Worm (Caenorhabditis elegans) whole organism, young adult: ENCODE data around the gene nlp-69.

Experiments used
- B0336.3 ChIP-seq: fragments of 200-800 bp; sonication (Bioruptor generic); IDR thresholded peaks from 2 replicates; pipeline ENCODE4 v1.3.6; 2022; ENCODE audit warnings: missing genetic modification characterization, missing compliant biosample characterization
- D2030.7 ChIP-seq: fragments of 200-800 bp; sonication (Bioruptor generic); IDR thresholded peaks from 2 replicates; pipeline ENCODE4 v1.3.6; 2022; ENCODE audit warnings: missing genetic modification reagents, missing genetic modification characterization, missing compliant biosample characterization
- F23B12.7 ChIP-seq: sonication (generic microtip); optimal IDR thresholded peaks from 2 replicates; lab custom pipeline; 2017; ENCODE audit warnings: missing genetic modification characterization, mild to moderate bottlenecking, missing compliant biosample characterization, antibody characterized with exemption, moderate library complexity; ENCODE audit not compliant: insufficient read depth
- F37B4.10 ChIP-seq: fragments of 200-800 bp; sonication (Bioruptor generic); IDR thresholded peaks from 2 replicates; pipeline ENCODE4 v1.3.6; 2022; ENCODE audit warnings: missing genetic modification characterization, missing compliant biosample characterization
- F49E8.2 ChIP-seq: sonication (generic microtip); optimal IDR thresholded peaks from 3 replicates; lab custom pipeline; 2017; ENCODE audit warnings: missing genetic modification characterization, mild to moderate bottlenecking, missing compliant biosample characterization, antibody characterized with exemption, moderate library complexity; ENCODE audit not compliant: insufficient read depth
- F57C9.4 ChIP-seq: sonication (generic microtip); optimal IDR thresholded peaks from 2 replicates; lab custom pipeline; 2017; ENCODE audit warnings: mild to moderate bottlenecking, missing genetic modification characterization, missing compliant biosample characterization
- T26A5.8 ChIP-seq: sonication (generic microtip); optimal IDR thresholded peaks from 2 replicates; lab custom pipeline; 2016; ENCODE audit warnings: missing genetic modification characterization, missing compliant biosample characterization
- Y53G8AR.9 ChIP-seq: fragments of 200-800 bp; sonication (Bioruptor generic); conservative IDR thresholded peaks from 2 replicates; pipeline ENCODE4 v1.3.6; 2022; ENCODE audit warnings: missing genetic modification reagents, missing genetic modification characterization, missing compliant biosample characterization
- Y95B8A.8 ChIP-seq: fragments of 200-800 bp; sonication (Bioruptor generic); IDR thresholded peaks from 2 replicates; pipeline ENCODE4 v1.3.6; 2022; ENCODE audit warnings: missing genetic modification reagents, missing genetic modification characterization, missing compliant biosample characterization
- aptf-2 ChIP-seq: fragments of 200-800 bp; sonication (Bioruptor generic); conservative IDR thresholded peaks from 2 replicates; pipeline ENCODE4 v1.3.6; 2022; ENCODE audit warnings: missing genetic modification reagents, missing genetic modification characterization, missing compliant biosample characterization
- aptf-3 ChIP-seq: fragments of 200-800 bp; sonication (Bioruptor generic); IDR thresholded peaks from 2 replicates; pipeline ENCODE4 v1.3.6; 2022; ENCODE audit warnings: missing genetic modification characterization, missing compliant biosample characterization
- attf-6 ChIP-seq: fragments of 200-800 bp; sonication (Bioruptor generic); IDR thresholded peaks from 2 replicates; pipeline ENCODE4 v1.3.6; 2022; ENCODE audit warnings: missing genetic modification reagents, missing genetic modification characterization, missing compliant biosample characterization
- bed-1 ChIP-seq: fragments of 200-800 bp; sonication (Bioruptor generic); IDR thresholded peaks from 2 replicates; pipeline ENCODE4 v1.3.6; 2022; ENCODE audit warnings: missing genetic modification reagents, missing genetic modification characterization, missing compliant biosample characterization
- bed-2 ChIP-seq: fragments of 200-800 bp; sonication (Bioruptor generic); IDR thresholded peaks from 2 replicates; pipeline ENCODE4 v1.3.6; 2022; ENCODE audit warnings: missing genetic modification reagents, missing genetic modification characterization, missing compliant biosample characterization
- cebp-2 ChIP-seq: fragments of 200-800 bp; sonication (Bioruptor generic); IDR thresholded peaks from 2 replicates; pipeline ENCODE4 v1.3.6; 2022; ENCODE audit warnings: missing genetic modification characterization, missing compliant biosample characterization
- dox-1 ChIP-seq: fragments of 200-800 bp; sonication (Bioruptor generic); IDR thresholded peaks from 2 replicates; pipeline ENCODE4 v1.3.6; 2022; ENCODE audit warnings: missing genetic modification reagents, missing genetic modification characterization, missing compliant biosample characterization
- dpff-1 ChIP-seq: sonication (generic microtip); optimal IDR thresholded peaks from 2 replicates; lab custom pipeline; 2017; ENCODE audit warnings: mild to moderate bottlenecking, missing genetic modification characterization, missing compliant biosample characterization
- dpl-1 ChIP-seq: fragments of 150-350 bp; optimal IDR thresholded peaks from 2 replicates; lab custom pipeline; 2014; ENCODE audit warnings: missing biosample characterization, missing genetic modification reagents, missing genetic modification characterization
- ekl-4 ChIP-seq: fragments of 200-800 bp; sonication (Bioruptor generic); IDR thresholded peaks from 2 replicates; pipeline ENCODE4 v1.3.6; 2022; ENCODE audit warnings: missing genetic modification reagents, missing genetic modification characterization, missing compliant biosample characterization
- fkh-3 ChIP-seq: sonication (generic microtip); optimal IDR thresholded peaks from 2 replicates; lab custom pipeline; 2016; ENCODE audit warnings: mild to moderate bottlenecking, missing genetic modification characterization, missing compliant biosample characterization
- gei-17 ChIP-seq: fragments of 200-800 bp; sonication (Bioruptor generic); optimal IDR thresholded peaks from 2 replicates; lab custom pipeline; 2018; ENCODE audit warnings: mild to moderate bottlenecking, missing genetic modification characterization, missing compliant biosample characterization
- him-1 ChIP-seq: sonication (generic microtip); optimal IDR thresholded peaks from 2 replicates; lab custom pipeline; 2016; ENCODE audit warnings: missing genotype, missing genetic modification reagents, missing genetic modification characterization, missing compliant biosample characterization
- hlh-26 ChIP-seq: fragments of 200-800 bp; sonication (Bioruptor generic); conservative IDR thresholded peaks from 2 replicates; pipeline ENCODE4 v1.3.6; 2022; ENCODE audit warnings: missing genetic modification reagents, missing genetic modification characterization, missing compliant biosample characterization
- hsf-1 ChIP-seq: fragments of 200-800 bp; sonication (Bioruptor generic); IDR thresholded peaks from 2 replicates; pipeline ENCODE4 v1.3.6; 2022; ENCODE audit warnings: missing genetic modification reagents, missing genetic modification characterization, missing compliant biosample characterization
- let-607 ChIP-seq, 2 experiments: fragments of 200-800 bp in 1 of 2; sonication (Bioruptor generic) in 1 of 2; sonication (generic microtip) in 1 of 2; optimal IDR thresholded peaks; 2 replicates each; lab custom pipeline; 2016 to 2018; ENCODE audit warnings: mild to moderate bottlenecking in 2 of 2, missing compliant biosample characterization in 2 of 2, missing genetic modification characterization in 2 of 2, moderate library complexity in 2 of 2, missing genotype in 1 of 2
- lin-26 ChIP-seq: fragments of 200-800 bp; sonication (Bioruptor generic); IDR thresholded peaks from 2 replicates; pipeline ENCODE4 v1.3.6; 2022; ENCODE audit warnings: missing genetic modification reagents, missing genetic modification characterization, missing compliant biosample characterization
- madf-3 ChIP-seq: fragments of 200-800 bp; sonication (Bioruptor generic); IDR thresholded peaks from 2 replicates; pipeline ENCODE4 v1.3.6; 2022; ENCODE audit warnings: missing genetic modification reagents, missing genetic modification characterization, missing compliant biosample characterization
- mcd-1 ChIP-seq: fragments of 200-800 bp; sonication (Bioruptor generic); IDR thresholded peaks from 2 replicates; pipeline ENCODE4 v1.3.6; 2022; ENCODE audit warnings: missing genetic modification reagents, missing genetic modification characterization, missing compliant biosample characterization
- mel-28 ChIP-seq: sonication (generic microtip); optimal IDR thresholded peaks from 2 replicates; lab custom pipeline; 2016; ENCODE audit warnings: borderline replicate concordance, mild to moderate bottlenecking, missing genetic modification characterization, missing compliant biosample characterization
- mes-4 ChIP-seq: sonication (generic microtip); optimal IDR thresholded peaks from 2 replicates; lab custom pipeline; 2016; ENCODE audit warnings: missing genotype, missing genetic modification characterization, missing compliant biosample characterization
- nfyb-1 ChIP-seq: fragments of 200-800 bp; sonication (Bioruptor generic); IDR thresholded peaks from 2 replicates; pipeline ENCODE4 v1.3.6; 2022; ENCODE audit warnings: missing genetic modification reagents, missing genetic modification characterization, missing compliant biosample characterization
- nhr-90 ChIP-seq: sonication (generic microtip); optimal IDR thresholded peaks from 2 replicates; lab custom pipeline; 2016; ENCODE audit warnings: missing genotype, mild to moderate bottlenecking, missing genetic modification characterization, missing compliant biosample characterization
- pbrm-1 ChIP-seq: fragments of 200-800 bp; sonication (Bioruptor generic); IDR thresholded peaks from 2 replicates; pipeline ENCODE4 v1.3.6; 2022; ENCODE audit warnings: missing genetic modification reagents, missing genetic modification characterization, missing compliant biosample characterization
- pha-4 ChIP-seq: fragments of 150-350 bp; sonication (generic microtip); optimal IDR thresholded peaks from 2 replicates; lab custom pipeline; 2014; ENCODE audit warnings: missing biosample characterization, missing genetic modification reagents, missing genetic modification characterization
- rcor-1 ChIP-seq: fragments of 200-800 bp; sonication (Bioruptor generic); IDR thresholded peaks from 2 replicates; pipeline ENCODE4 v1.3.6; 2022; ENCODE audit warnings: missing genetic modification reagents, missing genetic modification characterization, missing compliant biosample characterization
- rec-8 ChIP-seq, 2 experiments: sonication (generic microtip); optimal IDR thresholded peaks; 2 replicates each; lab custom pipeline; 2016; ENCODE audit warnings: mild to moderate bottlenecking in 2 of 2, missing genetic modification characterization in 2 of 2, missing genetic modification reagents in 2 of 2, missing genotype in 2 of 2, missing biosample characterization in 1 of 2, missing compliant biosample characterization in 1 of 2, moderate library complexity in 1 of 2
- repo-1 ChIP-seq: sonication (generic microtip); optimal IDR thresholded peaks from 2 replicates; lab custom pipeline; 2017; ENCODE audit warnings: mild to moderate bottlenecking, missing genetic modification characterization, missing compliant biosample characterization
- snpc-1.1 ChIP-seq: sonication (generic microtip); optimal IDR thresholded peaks from 2 replicates; lab custom pipeline; 2017; ENCODE audit warnings: missing genetic modification characterization, mild to moderate bottlenecking, missing compliant biosample characterization, antibody characterized with exemption, moderate library complexity, missing genotype, missing genetic modification reagents; ENCODE audit not compliant: insufficient read depth
- snpc-3.4 ChIP-seq: sonication (generic microtip); optimal IDR thresholded peaks from 2 replicates; lab custom pipeline; 2017; ENCODE audit warnings: missing genetic modification characterization, mild to moderate bottlenecking, missing compliant biosample characterization, antibody characterized with exemption, moderate library complexity, missing genotype, missing genetic modification reagents
- snpc-4 ChIP-seq, 5 experiments: fragments of 150-350 bp in 1 of 5; sonication (generic microtip) in 4 of 5; optimal IDR thresholded peaks; 2 replicates each; lab custom pipeline; 2014 to 2018; ENCODE audit warnings: missing genetic modification characterization in 5 of 5, missing biosample characterization in 3 of 5, antibody characterized with exemption in 2 of 5, mild to moderate bottlenecking in 2 of 5, missing compliant biosample characterization in 2 of 5, missing genotype in 2 of 5, moderate library complexity in 2 of 5, missing genetic modification reagents in 1 of 5
- tbp1 ChIP-seq: fragments of 200-800 bp; sonication (Bioruptor generic); optimal IDR thresholded peaks from 2 replicates; lab custom pipeline; 2018; ENCODE audit warnings: mild to moderate bottlenecking, missing genetic modification characterization, missing compliant biosample characterization
- ztf-18 ChIP-seq: sonication (generic microtip); optimal IDR thresholded peaks from 2 replicates; lab custom pipeline; 2016; ENCODE audit warnings: missing genotype, mild to moderate bottlenecking, missing genetic modification characterization, missing compliant biosample characterization

Gene nlp-69

ce11 chrV:20093940-20094339 lies 868 bp downstream of the nlp-69 start:
- TF ChIP-seq him-1 (tag; lab: Kevin White, UChicago): no peak
- TF ChIP-seq nhr-90 (tag; lab: Kevin White, UChicago): no peak
- TF ChIP-seq dpff-1 (tag; lab: Kevin White, UChicago): no peak
- no peak for TF ChIP-seq gei-17 (GFP tag; lab: Kevin White, UChicago)
- TF ChIP-seq mel-28 (tag; lab: Kevin White, UChicago): no peak
- TF ChIP-seq aptf-3 (GFP tag; lab: Robert Waterston, UW): no peak
- TF ChIP-seq let-607 (tag; optimal IDR thresholded peaks at IDR 0.05; lab: Kevin White, UChicago): no peak
- TF ChIP-seq F57C9.4: no peak
- TF ChIP-seq T26A5.8 (tag; lab: Kevin White, UChicago): no peak
- no peak for TF ChIP-seq dpl-1 (GFP tag; lab: Kevin White, UChicago)
- TF ChIP-seq snpc-4 (GFP tag; optimal IDR thresholded peaks at IDR 0.05; lab: Kevin White, UChicago): no peak
- TF ChIP-seq snpc-4 (tag; optimal IDR thresholded peaks at IDR 0.05; lab: Kevin White, UChicago): no peak
- TF ChIP-seq pbrm-1 (GFP tag; lab: Robert Waterston, UW): no peak
- no peak for TF ChIP-seq aptf-2 (GFP tag; lab: Robert Waterston, UW)

- TF ChIP-seq hlh-26 (GFP tag; lab: Robert Waterston, UW) (no peak), D2030.7 (GFP tag; lab: Robert Waterston, UW) (0 out of 2 replicates have a peak, but pooled peaks have one; percentile 11), dox-1 (GFP tag; lab: Robert Waterston, UW) (0 out of 2 replicates have a peak, but pooled peaks have one; percentile 21), pha-4 (tag; lab: Kevin White, UChicago) (no peak), rec-8 (tag; optimal IDR thresholded peaks at IDR 0.05; lab: Kevin White, UChicago) (peak in 1 of 2 experiments; percentile 15), fkh-3 (tag; lab: Kevin White, UChicago) (no peak), ztf-18 (tag; lab: Kevin White, UChicago) (no peak), bed-1 (no peak), cebp-2 (no peak), nhr-90 (tag; lab: Kevin White, UChicago) (no peak), madf-3 (no peak), mes-4 (tag; lab: Kevin White, UChicago) (no peak), F23B12.7 (tag; lab: Kevin White, UChicago) (no peak), hsf-1 (GFP tag; lab: Robert Waterston, UW) (no peak), let-607 (tag; optimal IDR thresholded peaks at IDR 0.05; lab: Kevin White, UChicago) (peak; percentile 97 to 98), B0336.3 (GFP tag; lab: Robert Waterston, UW) (no peak), repo-1 (tag; lab: Kevin White, UChicago) (no peak), snpc-3.4 (peak; percentile 12)
These were observed 4.0 kb downstream of the nlp-69 start, which contains the start of the genes dcs-1 and sec-23 for ce11 chrV:20090698-20091313. Gene dcs-1, minus strand, starts transcription at chrV:20090743. Gene sec-23, plus strand, starts transcription at chrV:20091263.

DNA sequence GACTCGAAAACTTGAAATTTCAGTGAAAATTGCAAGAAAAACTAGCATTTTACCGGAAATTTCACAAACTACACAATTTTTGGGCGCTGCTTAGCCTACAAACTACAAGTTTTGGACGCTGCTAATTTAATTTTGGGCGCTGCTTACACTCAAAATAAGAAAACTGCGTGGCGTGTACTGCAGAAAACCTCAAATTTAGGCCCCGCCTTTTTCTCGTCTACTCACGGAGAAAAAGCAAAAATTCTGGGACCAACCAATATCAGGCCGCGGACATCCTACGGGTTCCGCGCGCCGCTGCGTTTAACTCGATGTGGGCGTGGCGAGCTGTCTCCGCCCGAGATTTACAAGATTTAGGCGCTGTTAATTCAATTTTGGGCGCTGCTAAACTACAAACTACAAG lies 6.5 kb downstream of the nlp-69 start:
- TF ChIP-seq nfyb-1: 0 out of 2 replicates have a peak, but pooled peaks have one; percentile 32
- peak; percentile 67; the same call in 1 of the 2 replicates for TF ChIP-seq ekl-4
- peak; percentile 63 for TF ChIP-seq rcor-1 (GFP tag; lab: Robert Waterston, UW)
- TF ChIP-seq D2030.7 (GFP tag; lab: Robert Waterston, UW): peak; percentile 99
- peak; percentile 50 for TF ChIP-seq snpc-3.4
- TF ChIP-seq F37B4.10 (GFP tag; lab: Robert Waterston, UW): 0 out of 2 replicates have a peak, but pooled peaks have one; percentile 58
- peak; percentile 30 for TF ChIP-seq F49E8.2
- TF ChIP-seq attf-6 (GFP tag; lab: Robert Waterston, UW): peak; percentile 84
- 0 out of 2 replicates have a peak, but pooled peaks have one; percentile 8 for TF ChIP-seq bed-2 (GFP tag; lab: Robert Waterston, UW)
- TF ChIP-seq lin-26: peak; percentile 17; the same call in 1 of the 2 replicates
- TF ChIP-seq Y95B8A.8 (GFP tag; lab: Robert Waterston, UW): peak; percentile 72
- TF ChIP-seq Y53G8AR.9 (GFP tag; lab: Robert Waterston, UW): peak; percentile 70; the same call in 1 of the 2 replicates
- peak; percentile 88 for TF ChIP-seq snpc-4 (GFP tag; optimal IDR thresholded peaks at IDR 0.05; lab: Kevin White, UChicago)
- peak; percentile 56 to 95 (median 90) for TF ChIP-seq snpc-4 (tag; optimal IDR thresholded peaks at IDR 0.05; lab: Kevin White, UChicago)
- TF ChIP-seq tbp1 (GFP tag; lab: Kevin White, UChicago): peak; percentile 66
- TF ChIP-seq snpc-1.1 (tag; lab: Kevin White, UChicago): peak; percentile 91
- peak; percentile 47; the same call in 1 of the 2 replicates for TF ChIP-seq mcd-1 (GFP tag; lab: Robert Waterston, UW)
